Worm (Caenorhabditis elegans): Measurements from ENCODE around the gene T16H12.13.

Gene T16H12.13

ce11 chrIII:10093093-10093492, 7.9 kb downstream of the T16H12.13 start:
- TF ChIP-seq dpl-1 (GFP tag; optimal IDR thresholded peaks at IDR 0.05) (peak; percentile 84 to 92 (median 88)), zag-1 (tag; optimal IDR thresholded peaks at IDR 0.05) (no peak), ama-1 (optimal IDR thresholded peaks at IDR 0.05) (no peak), fos-1 (tag; optimal IDR thresholded peaks at IDR 0.05) (no peak), fkh-10 (GFP tag; optimal IDR thresholded peaks at IDR 0.05) (no peak), C04F5.9 (tag; optimal IDR thresholded peaks at IDR 0.05) (no peak), ceh-63 (GFP tag; optimal IDR thresholded peaks at IDR 0.05) (no peak), xbp-1 (tag; optimal IDR thresholded peaks at IDR 0.05) (no peak), unc-86 (tag; optimal IDR thresholded peaks at IDR 0.05) (no peak), lir-3 (tag; optimal IDR thresholded peaks at IDR 0.05; ENCODE audit: poor library complexity) (no peak), unc-30 (tag; optimal IDR thresholded peaks at IDR 0.05) (no peak), ceh-82 (tag; optimal IDR thresholded peaks at IDR 0.05) (no peak), egl-13 (tag; optimal IDR thresholded peaks at IDR 0.05) (no peak), efl-3 (GFP tag; optimal IDR thresholded peaks at IDR 0.05) (no peak), ztf-11 (tag; optimal IDR thresholded peaks at IDR 0.05) (no peak), snu-23 (GFP tag; optimal IDR thresholded peaks at IDR 0.05) (peak; percentile 21), pqm-1 (tag; optimal IDR thresholded peaks at IDR 0.05) (no peak), ceh-88 (GFP tag; IDR thresholded peaks at IDR 0.05) (no peak), vab-15 (tag; optimal IDR thresholded peaks at IDR 0.05) (no peak), sup-37 (GFP tag; optimal IDR thresholded peaks at IDR 0.05) (no peak), nhr-90 (tag; optimal IDR thresholded peaks at IDR 0.05; ENCODE audit: poor library complexity) (no peak), nhr-84 (tag; optimal IDR thresholded peaks at IDR 0.05) (no peak), nhr-237 (tag; optimal IDR thresholded peaks at IDR 0.05) (no peak), nhr-47 (tag; optimal IDR thresholded peaks at IDR 0.05) (peak; percentile 13), sox-4 (tag; optimal IDR thresholded peaks at IDR 0.05) (no peak), pag-3 (tag; optimal IDR thresholded peaks at IDR 0.05; ENCODE audit: borderline replicate concordance, insufficient read depth) (no peak), tbx-2 (tag; optimal IDR thresholded peaks at IDR 0.05) (peak; percentile 1), Y116A8C.19 (tag; optimal IDR thresholded peaks at IDR 0.05; ENCODE audit: borderline replicate concordance) (no peak), fkh-4 (tag; optimal IDR thresholded peaks at IDR 0.05; ENCODE audit: borderline replicate concordance) (no peak), lin-14 (GFP tag; optimal IDR thresholded peaks at IDR 0.05) (no peak), nhr-76 (tag; optimal IDR thresholded peaks at IDR 0.05) (no peak), blmp-1 (tag; optimal IDR thresholded peaks at IDR 0.05) (no peak), rnt-1 (tag; optimal IDR thresholded peaks at IDR 0.05) (peak; percentile 51), lin-15B (tag; optimal IDR thresholded peaks at IDR 0.05) (peak; percentile 0), ces-1 (GFP tag; optimal IDR thresholded peaks at IDR 0.05) (no peak), swsn-7 (tag; optimal IDR thresholded peaks at IDR 0.05) (no peak), zip-4 (GFP tag; optimal IDR thresholded peaks at IDR 0.05) (no peak), nhr-12 (tag; optimal IDR thresholded peaks at IDR 0.05) (no peak), isw-1 (GFP tag; IDR thresholded peaks at IDR 0.05) (no peak), hlh-4 (tag; optimal IDR thresholded peaks at IDR 0.05) (no peak), ets-5 (GFP tag; IDR thresholded peaks at IDR 0.05) (no peak), irx-1 (tag; optimal IDR thresholded peaks at IDR 0.05) (no peak), dsc-1 (tag; optimal IDR thresholded peaks at IDR 0.05) (peak; percentile 22), mep-1 (tag; optimal IDR thresholded peaks at IDR 0.05) (no peak), lsy-2 (tag; optimal IDR thresholded peaks at IDR 0.05) (peak in 1 of 2 experiments; percentile 55), skn-1 (tag; optimal IDR thresholded peaks at IDR 0.05) (no peak), mef-2 (tag; optimal IDR thresholded peaks at IDR 0.05) (no peak), hlh-17 (GFP tag; optimal IDR thresholded peaks at IDR 0.05; ENCODE audit: borderline replicate concordance) (no peak), nhr-85 (tag) (no peak), C34B4.2 (tag; optimal IDR thresholded peaks at IDR 0.05) (no peak), unc-130 (tag; optimal IDR thresholded peaks at IDR 0.05) (no peak), unc-98 (GFP tag; IDR thresholded peaks at IDR 0.05) (no peak), nhr-19 (GFP tag; conservative IDR thresholded peaks at IDR 0.05) (no peak), lin-13 (GFP tag; optimal IDR thresholded peaks at IDR 0.05) (no peak)
